Worm (Caenorhabditis elegans): ENCODE data around the gene F46H5.5.

- TF ChIP-seq tab-1 (GFP tag; IDR thresholded peaks at IDR 0.05) (no peak), ztf-23 (GFP tag; IDR thresholded peaks at IDR 0.05) (no peak), flt-1 (GFP tag; IDR thresholded peaks at IDR 0.05) (no peak), T22C8.4 (GFP tag; IDR thresholded peaks at IDR 0.05) (no peak)
Observed at ce11 chrX:7254558-7254957, 2.2 kb downstream of the F46H5.5 start, which contains the start of gene F46H5.4.

Measured in whole organism, midembryonic.